Worm (Caenorhabditis elegans): ENCODE data around the gene gpa-12.

DNA sequence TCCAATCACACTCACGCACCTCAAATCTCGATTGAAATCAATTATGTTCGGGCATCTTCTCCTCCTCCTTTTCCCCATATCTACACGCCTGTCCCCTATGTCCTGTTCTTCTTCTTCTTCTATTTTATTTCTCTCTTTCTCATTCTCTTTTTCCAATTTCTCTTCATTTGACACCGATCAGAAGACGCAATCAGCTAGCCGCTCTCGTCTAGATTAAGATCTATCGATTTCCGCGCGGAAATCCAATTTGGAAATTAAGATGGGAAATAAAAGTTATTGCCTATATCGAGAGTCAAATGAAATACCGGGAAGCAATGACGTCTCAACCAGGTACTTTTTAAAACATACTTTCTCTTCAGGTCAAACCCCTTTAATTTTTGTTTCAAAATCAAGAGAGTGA, 14.9 kb upstream of the gpa-12 start:
- no peak for TF ChIP-seq elt-2 (tag; optimal IDR thresholded peaks at IDR 0.05)
- no peak for TF ChIP-seq ceh-30 (tag; optimal IDR thresholded peaks at IDR 0.05)
- no peak for TF ChIP-seq pha-2 (tag; optimal IDR thresholded peaks at IDR 0.05)
- no peak for TF ChIP-seq ama-1 (optimal IDR thresholded peaks at IDR 0.05)
- TF ChIP-seq hlh-15 (tag; optimal IDR thresholded peaks at IDR 0.05), result no peak
- no peak for TF ChIP-seq fkh-10 (GFP tag; optimal IDR thresholded peaks at IDR 0.05)
- no peak for TF ChIP-seq pha-4 (tag; optimal IDR thresholded peaks at IDR 0.05)
- TF ChIP-seq sdc-2 (tag; optimal IDR thresholded peaks at IDR 0.05), result no peak

All from whole organism, late embryonic.